Worm (Caenorhabditis elegans) whole organism, L1 larva: Measurements from ENCODE around the gene daf-6.

Experiments
- F16B12.6 ChIP-seq: fragments of 150-350 bp; optimal IDR thresholded peaks from 2 replicates; lab custom pipeline; 2014; ENCODE audit warnings: missing biosample characterization, missing genetic modification characterization
- blmp-1 ChIP-seq: fragments of 150-350 bp; optimal IDR thresholded peaks from 2 replicates; lab custom pipeline; 2014; ENCODE audit warnings: missing biosample characterization, missing genetic modification characterization
- ceh-63 ChIP-seq: fragments of 200-800 bp; sonication (Bioruptor generic); optimal IDR thresholded peaks from 2 replicates; lab custom pipeline; 2018; ENCODE audit warnings: mild to moderate bottlenecking, missing genetic modification characterization, missing compliant biosample characterization
- ets-5 ChIP-seq: fragments of 200-800 bp; sonication (Bioruptor generic); IDR thresholded peaks from 2 replicates; pipeline ENCODE4 v1.3.6; 2022; ENCODE audit warnings: missing genetic modification characterization, missing compliant biosample characterization
- hlh-4 ChIP-seq: sonication (generic microtip); optimal IDR thresholded peaks from 2 replicates; lab custom pipeline; 2016; ENCODE audit warnings: mild to moderate bottlenecking, missing genetic modification characterization, missing compliant biosample characterization
- hpl-2 ChIP-seq: fragments of 150-350 bp; optimal IDR thresholded peaks from 2 replicates; lab custom pipeline; 2014; ENCODE audit warnings: missing biosample characterization, missing genetic modification reagents, missing genetic modification characterization
- jun-1 ChIP-seq: fragments of 150-350 bp; optimal IDR thresholded peaks from 2 replicates; lab custom pipeline; 2014; ENCODE audit warnings: missing biosample characterization, missing genetic modification reagents, missing genetic modification characterization
- lin-14 ChIP-seq: fragments of 200-800 bp; sonication (Bioruptor generic); optimal IDR thresholded peaks from 2 replicates; lab custom pipeline; 2018; ENCODE audit warnings: mild to moderate bottlenecking, missing genetic modification characterization, moderate library complexity, missing compliant biosample characterization
- lin-15B ChIP-seq: fragments of 150-350 bp; sonication (generic microtip); optimal IDR thresholded peaks from 3 replicates; lab custom pipeline; 2014; ENCODE audit warnings: missing biosample characterization, missing genetic modification characterization
- lin-35 ChIP-seq, 2 experiments: fragments of 150-350 bp; optimal IDR thresholded peaks; 2 replicates each; lab custom pipeline; 2014; ENCODE audit warnings: missing biosample characterization in 2 of 2, missing genetic modification characterization in 2 of 2, missing genetic modification reagents in 2 of 2
- mep-1 ChIP-seq: fragments of 150-350 bp; optimal IDR thresholded peaks from 2 replicates; lab custom pipeline; 2014; ENCODE audit warnings: missing biosample characterization, missing genetic modification characterization
- nhr-19 ChIP-seq: fragments of 200-800 bp; sonication (Bioruptor generic); conservative IDR thresholded peaks from 2 replicates; pipeline ENCODE4 v1.3.6; 2022; ENCODE audit warnings: missing genetic modification characterization, missing compliant biosample characterization
- nhr-28 ChIP-seq: fragments of 150-350 bp; optimal IDR thresholded peaks from 2 replicates; lab custom pipeline; 2014; ENCODE audit warnings: missing biosample characterization, missing genetic modification characterization
- nhr-71 ChIP-seq: sonication (generic microtip); optimal IDR thresholded peaks from 2 replicates; lab custom pipeline; 2016; ENCODE audit warnings: mild to moderate bottlenecking, missing genetic modification characterization, moderate library complexity, missing compliant biosample characterization
- nhr-85 ChIP-seq: sonication (generic microtip); peaks from one replicate; lab custom pipeline; 2016; ENCODE audit warnings: missing genetic modification characterization, inconsistent platforms, missing compliant biosample characterization
- nhr-90 ChIP-seq: sonication (generic microtip); optimal IDR thresholded peaks from 2 replicates; lab custom pipeline; 2016; ENCODE audit warnings: mild to moderate bottlenecking, missing genetic modification characterization, missing compliant biosample characterization; ENCODE audit not compliant: poor library complexity
- pag-3 ChIP-seq: sonication (generic microtip); optimal IDR thresholded peaks from 2 replicates; lab custom pipeline; 2017; ENCODE audit warnings: missing genetic modification characterization, mild to moderate bottlenecking, missing compliant biosample characterization, antibody characterized with exemption, borderline replicate concordance; ENCODE audit not compliant: insufficient read depth
- rnt-1 ChIP-seq: sonication (generic microtip); optimal IDR thresholded peaks from 2 replicates; lab custom pipeline; 2016; ENCODE audit warnings: mild to moderate bottlenecking, missing genetic modification characterization, moderate library complexity, missing compliant biosample characterization
- snpc-4 ChIP-seq: fragments of 150-350 bp; optimal IDR thresholded peaks from 2 replicates; lab custom pipeline; 2014; ENCODE audit warnings: missing biosample characterization, missing genetic modification characterization
- sptf-1 ChIP-seq: fragments of 150-350 bp; optimal IDR thresholded peaks from 2 replicates; lab custom pipeline; 2014; ENCODE audit warnings: missing biosample characterization, missing genetic modification characterization
- sup-37 ChIP-seq: fragments of 200-800 bp; sonication (Bioruptor generic); optimal IDR thresholded peaks from 2 replicates; lab custom pipeline; 2018; ENCODE audit warnings: mild to moderate bottlenecking, missing genetic modification characterization, missing compliant biosample characterization
- swsn-7 ChIP-seq: sonication (generic microtip); optimal IDR thresholded peaks from 2 replicates; lab custom pipeline; 2016; ENCODE audit warnings: missing genetic modification characterization, missing compliant biosample characterization
- unc-86 ChIP-seq: sonication (generic microtip); optimal IDR thresholded peaks from 2 replicates; lab custom pipeline; 2016; ENCODE audit warnings: missing genetic modification characterization, missing compliant biosample characterization
- vab-15 ChIP-seq: sonication (generic microtip); optimal IDR thresholded peaks from 2 replicates; lab custom pipeline; 2017; ENCODE audit warnings: missing genotype, mild to moderate bottlenecking, missing genetic modification characterization, missing compliant biosample characterization
- xbp-1 ChIP-seq: sonication (generic microtip); optimal IDR thresholded peaks from 2 replicates; lab custom pipeline; 2016; ENCODE audit warnings: missing genetic modification characterization, missing compliant biosample characterization

Gene daf-6

DNA sequence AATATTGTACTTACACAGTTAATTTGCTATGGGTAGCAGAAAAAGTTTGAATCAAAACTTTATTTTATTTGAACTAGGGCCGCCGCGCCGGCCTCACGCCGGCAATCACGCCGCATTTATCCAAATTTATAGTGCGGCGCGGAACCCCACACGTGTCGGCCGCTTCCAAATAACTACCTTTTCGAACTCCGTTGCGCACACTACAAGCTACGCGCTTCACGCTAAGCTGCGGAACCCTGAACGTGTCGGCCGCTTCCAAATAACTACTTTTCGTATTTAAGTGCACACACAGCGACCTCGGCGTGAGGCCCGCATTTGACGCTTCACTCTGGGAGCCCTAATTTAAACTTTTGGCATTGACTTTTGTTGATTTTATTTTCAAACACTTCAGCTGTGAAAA lies 43.2 kb downstream of the daf-6 start:
- no peak for TF ChIP-seq lin-35 (GFP tag; optimal IDR thresholded peaks at IDR 0.05; lab: Kevin White, UChicago)
- TF ChIP-seq unc-86 = no peak
- TF ChIP-seq nhr-28 (tag; lab: Kevin White, UChicago) = no peak
- no peak for TF ChIP-seq ceh-63 (GFP tag; lab: Kevin White, UChicago)
- TF ChIP-seq jun-1 (tag; lab: Kevin White, UChicago) = no peak
- no peak for TF ChIP-seq nhr-90 (tag; lab: Kevin White, UChicago)
- no peak for TF ChIP-seq swsn-7
- TF ChIP-seq sup-37 = no peak
- no peak for TF ChIP-seq nhr-71
- TF ChIP-seq ets-5 = no peak

DNA sequence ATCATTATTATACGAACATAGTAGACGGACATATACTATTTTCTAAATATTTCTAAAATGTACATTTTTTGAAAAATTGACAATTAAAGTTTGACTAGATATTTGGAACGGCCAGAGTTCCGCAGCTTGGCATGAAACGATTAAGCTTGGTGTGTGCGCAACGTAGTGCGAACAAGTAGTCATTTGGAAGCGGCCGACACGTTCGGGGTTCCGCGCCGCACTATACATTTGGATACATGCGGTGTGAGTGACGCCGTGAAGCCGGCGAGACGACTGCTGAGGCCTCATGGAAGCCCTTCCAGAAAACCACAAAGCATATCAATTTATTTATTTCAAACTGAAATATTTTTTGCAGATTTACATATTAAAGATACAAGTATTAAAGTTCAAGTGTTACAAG lies 49.9 kb downstream of the daf-6 start:
- no peak for TF ChIP-seq mep-1 (tag; lab: Kevin White, UChicago)
- no peak for TF ChIP-seq blmp-1 (tag; lab: Kevin White, UChicago)
- TF ChIP-seq nhr-85 = peak; percentile 39
- TF ChIP-seq nhr-71 = peak; percentile 9
- TF ChIP-seq xbp-1 = no peak
- peak; percentile 87 for TF ChIP-seq snpc-4 (tag; lab: Kevin White, UChicago)
- TF ChIP-seq lin-14 (GFP tag; lab: Kevin White, UChicago) = no peak
- TF ChIP-seq hpl-2 = no peak
- no peak for TF ChIP-seq swsn-7
- no peak for TF ChIP-seq lin-15B
- no peak for TF ChIP-seq sptf-1 (tag; lab: Kevin White, UChicago)
- no peak for TF ChIP-seq hlh-4 (tag; lab: Kevin White, UChicago)
- TF ChIP-seq vab-15 = no peak
- TF ChIP-seq rnt-1 (tag; lab: Kevin White, UChicago) = no peak
- TF ChIP-seq F16B12.6 (tag; lab: Kevin White, UChicago) = no peak
- no peak for TF ChIP-seq pag-3 (tag; lab: Kevin White, UChicago)
- TF ChIP-seq nhr-19 (GFP tag; lab: Robert Waterston, UW) = no peak
